Fruit fly (Drosophila melanogaster) whole organism, embryonic: Measurements from ENCODE around the gene CG10280.

Source experiments
- Atf-2 ChIP-seq: fragments of 200-800 bp; sonication (Bioruptor generic); optimal IDR thresholded peaks from 2 replicates; lab custom pipeline; 2016; ENCODE audit warnings: missing biosample characterization, missing genetic modification characterization
- BEAF-32 ChIP-seq: fragments of 200-800 bp; sonication (Bioruptor generic); optimal IDR thresholded peaks from 3 replicates; lab custom pipeline; 2017; ENCODE audit warnings: missing biosample characterization, missing genetic modification characterization, mild to moderate bottlenecking, moderate library complexity, missing genetic modification reagents
- Bgb ChIP-seq: fragments of 200-800 bp; sonication (Bioruptor generic); IDR thresholded peaks from 2 replicates; pipeline ENCODE4 v1.3.6; 2022; ENCODE audit warnings: missing biosample characterization, missing genetic modification characterization; ENCODE audit not compliant: partially characterized antibody
- CG10267 ChIP-seq: fragments of 200-800 bp; sonication (Bioruptor generic); optimal IDR thresholded peaks from 2 replicates; lab custom pipeline; 2018; ENCODE audit warnings: missing biosample characterization, mild to moderate bottlenecking, missing genetic modification characterization, moderate library complexity
- CG13287 ChIP-seq: fragments of 200-800 bp; sonication (Bioruptor generic); IDR thresholded peaks from 2 replicates; pipeline ENCODE4 v1.3.6; 2022; ENCODE audit warnings: missing biosample characterization, missing genetic modification characterization; ENCODE audit not compliant: partially characterized antibody
- CG14050 ChIP-seq: fragments of 200-800 bp; sonication (Bioruptor generic); IDR thresholded peaks from 3 replicates; pipeline ENCODE4 v1.3.6; 2022; ENCODE audit warnings: missing biosample characterization, missing genetic modification characterization
- CG1603 ChIP-seq: fragments of 200-800 bp; sonication (Bioruptor generic); optimal IDR thresholded peaks from 2 replicates; lab custom pipeline; 2019; ENCODE audit warnings: missing biosample characterization, mild to moderate bottlenecking, missing genetic modification characterization, moderate library complexity
- CG16813 ChIP-seq: fragments of 200-800 bp; sonication (Bioruptor generic); IDR thresholded peaks from 3 replicates; pipeline ENCODE4 v1.3.6; 2022; ENCODE audit warnings: missing biosample characterization, missing genetic modification characterization; ENCODE audit not compliant: partially characterized antibody
- CG18262 ChIP-seq: fragments of 200-800 bp; optimal IDR thresholded peaks from 3 replicates; lab custom pipeline; 2019; ENCODE audit warnings: missing biosample characterization, mild to moderate bottlenecking, missing genetic modification characterization, moderate library complexity
- CG2116 ChIP-seq: fragments of 200-800 bp; sonication (Bioruptor generic); optimal IDR thresholded peaks from 3 replicates; lab custom pipeline; 2018; ENCODE audit warnings: missing biosample characterization, mild to moderate bottlenecking, missing genetic modification characterization
- CG31365 ChIP-seq: fragments of 200-800 bp; sonication (Bioruptor generic); optimal IDR thresholded peaks from 2 replicates; lab custom pipeline; 2018; ENCODE audit warnings: missing biosample characterization, mild to moderate bottlenecking, missing genetic modification characterization
- CG3407 ChIP-seq: fragments of 200-800 bp; sonication (Bioruptor generic); optimal IDR thresholded peaks from 2 replicates; lab custom pipeline; 2018; ENCODE audit warnings: missing biosample characterization, mild to moderate bottlenecking, missing genetic modification characterization
- CG4820 ChIP-seq: fragments of 200-800 bp; sonication (Bioruptor generic); optimal IDR thresholded peaks from 3 replicates; lab custom pipeline; 2016; ENCODE audit warnings: missing biosample characterization, missing genetic modification characterization
- CG4854 ChIP-seq: fragments of 200-800 bp; sonication (Bioruptor generic); optimal IDR thresholded peaks from 2 replicates; lab custom pipeline; 2016; ENCODE audit warnings: missing biosample characterization, missing genetic modification characterization, inconsistent platforms
- CG6791 ChIP-seq: fragments of 200-800 bp; sonication (Bioruptor generic); IDR thresholded peaks from 3 replicates; pipeline ENCODE4 v1.3.6; 2022; ENCODE audit warnings: missing biosample characterization, missing genetic modification characterization; ENCODE audit not compliant: partially characterized antibody
- CG8290 ChIP-seq, 3 experiments: fragments of 200-800 bp; sonication (Bioruptor generic); optimal IDR thresholded peaks; 2 replicates each; lab custom pipeline; 2016 to 2019; ENCODE audit warnings: missing biosample characterization in 3 of 3, missing genetic modification characterization in 3 of 3, mild to moderate bottlenecking in 2 of 3, moderate library complexity in 1 of 3
- CG9609 ChIP-seq: fragments of 200-800 bp; sonication (Bioruptor generic); optimal IDR thresholded peaks from 3 replicates; lab custom pipeline; 2016; ENCODE audit warnings: missing biosample characterization, missing genetic modification characterization
- CTCF ChIP-seq: fragments of 200-800 bp; sonication (Bioruptor generic); optimal IDR thresholded peaks from 2 replicates; lab custom pipeline; 2017; ENCODE audit warnings: missing biosample characterization, mild to moderate bottlenecking, missing genetic modification characterization, moderate library complexity
- CkIIα-i1 ChIP-seq: fragments of 200-800 bp; sonication (Bioruptor generic); IDR thresholded peaks from 2 replicates; pipeline ENCODE4 v1.3.6; 2022; ENCODE audit warnings: missing biosample characterization, missing genetic modification characterization
- Dip2 ChIP-seq: fragments of 200-800 bp; sonication (Bioruptor generic); IDR thresholded peaks from 2 replicates; pipeline ENCODE4 v1.3.6; 2022; ENCODE audit warnings: missing biosample characterization, missing genetic modification characterization
- Dll ChIP-seq: fragments of 200-800 bp; sonication (Bioruptor generic); IDR thresholded peaks from 4 replicates; pipeline ENCODE4 v1.3.6; 2022; ENCODE audit warnings: missing biosample characterization, missing genetic modification characterization; ENCODE audit not compliant: partially characterized antibody
- Dp ChIP-seq: fragments of 200-800 bp; sonication (Bioruptor generic); optimal IDR thresholded peaks from 2 replicates; lab custom pipeline; 2018; ENCODE audit warnings: missing biosample characterization, mild to moderate bottlenecking, missing genetic modification characterization, moderate library complexity
- E2f2 ChIP-seq: fragments of 200-800 bp; sonication (Bioruptor generic); IDR thresholded peaks from 2 replicates; pipeline ENCODE4 v1.3.6; 2022; ENCODE audit warnings: missing biosample characterization, missing genetic modification characterization
- Hr51 ChIP-seq, 2 experiments: fragments of 200-800 bp; sonication (Bioruptor generic); optimal IDR thresholded peaks; 2 replicates in 1 of 2; 3 replicates in 1 of 2; lab custom pipeline; 2016 to 2018; ENCODE audit warnings: missing biosample characterization in 2 of 2, missing genetic modification characterization in 2 of 2, mild to moderate bottlenecking in 1 of 2, moderate library complexity in 1 of 2
- Lhr ChIP-seq: fragments of 200-800 bp; sonication (Bioruptor generic); optimal IDR thresholded peaks from 3 replicates; lab custom pipeline; 2017; ENCODE audit warnings: mild to moderate bottlenecking, missing biosample characterization, missing genetic modification reagents, missing genetic modification characterization
- Myb ChIP-seq: fragments of 200-800 bp; sonication (Bioruptor generic); optimal IDR thresholded peaks from 2 replicates; lab custom pipeline; 2016; ENCODE audit warnings: missing biosample characterization, missing genetic modification characterization
- Neu2 ChIP-seq: fragments of 200-800 bp; sonication (Bioruptor generic); optimal IDR thresholded peaks from 3 replicates; lab custom pipeline; 2016; ENCODE audit warnings: missing biosample characterization, missing genetic modification characterization, borderline replicate concordance
- Scr ChIP-seq: fragments of 200-800 bp; sonication (Bioruptor generic); IDR thresholded peaks from 2 replicates; pipeline ENCODE4 v1.3.6; 2022; ENCODE audit warnings: missing biosample characterization, missing genetic modification characterization; ENCODE audit not compliant: partially characterized antibody
- Sry-δ ChIP-seq: fragments of 200-800 bp; sonication (Bioruptor generic); optimal IDR thresholded peaks from 2 replicates; lab custom pipeline; 2016; ENCODE audit warnings: missing biosample characterization, missing genetic modification characterization
- ap ChIP-seq: fragments of 200-800 bp; sonication (Bioruptor generic); IDR thresholded peaks from 2 replicates; pipeline ENCODE4 v1.3.6; 2022; ENCODE audit warnings: missing biosample characterization, missing genetic modification characterization
- btn ChIP-seq: fragments of 200-800 bp; sonication (Bioruptor generic); optimal IDR thresholded peaks from 2 replicates; lab custom pipeline; 2016; ENCODE audit warnings: missing biosample characterization, missing genetic modification characterization
- crol ChIP-seq: fragments of 200-800 bp; sonication (Bioruptor generic); IDR thresholded peaks from 2 replicates; pipeline ENCODE4 v1.3.6; 2022; ENCODE audit warnings: missing biosample characterization, missing genetic modification characterization
- dm ChIP-seq: fragments of 200-800 bp; sonication (Bioruptor generic); optimal IDR thresholded peaks from 3 replicates; lab custom pipeline; 2016; ENCODE audit warnings: missing biosample characterization, missing genetic modification characterization
- ems ChIP-seq: fragments of 200-800 bp; sonication (Bioruptor generic); optimal IDR thresholded peaks from 3 replicates; lab custom pipeline; 2016; ENCODE audit warnings: missing biosample characterization, missing genetic modification characterization
- gfzf ChIP-seq: fragments of 200-800 bp; sonication (Bioruptor generic); optimal IDR thresholded peaks from 2 replicates; lab custom pipeline; 2016; ENCODE audit warnings: missing biosample characterization, mild to moderate bottlenecking, missing genetic modification characterization, moderate library complexity
- lbe ChIP-seq: fragments of 200-800 bp; sonication (Bioruptor generic); optimal IDR thresholded peaks from 2 replicates; lab custom pipeline; 2016; ENCODE audit warnings: missing biosample characterization, mild to moderate bottlenecking, missing genetic modification characterization
- nerfin-2 ChIP-seq: fragments of 200-800 bp; sonication (Bioruptor generic); IDR thresholded peaks from 2 replicates; pipeline ENCODE4 v1.3.6; 2022; ENCODE audit warnings: missing biosample characterization, missing genetic modification characterization; ENCODE audit not compliant: partially characterized antibody
- nmo ChIP-seq: fragments of 200-800 bp; sonication (Bioruptor generic); optimal IDR thresholded peaks from 2 replicates; lab custom pipeline; 2018; ENCODE audit warnings: missing biosample characterization, mild to moderate bottlenecking, missing genetic modification characterization, moderate library complexity
- phol ChIP-seq: fragments of 200-800 bp; sonication (Bioruptor generic); optimal IDR thresholded peaks from 3 replicates; lab custom pipeline; 2018; ENCODE audit warnings: missing biosample characterization, mild to moderate bottlenecking, missing genetic modification characterization, moderate library complexity
- pita ChIP-seq: fragments of 200-800 bp; sonication (Bioruptor generic); optimal IDR thresholded peaks from 2 replicates; lab custom pipeline; 2017; ENCODE audit warnings: missing biosample characterization, mild to moderate bottlenecking, missing genetic modification characterization
- pzg ChIP-seq: fragments of 200-800 bp; sonication (Bioruptor generic); optimal IDR thresholded peaks from 3 replicates; lab custom pipeline; 2018; ENCODE audit warnings: missing biosample characterization, mild to moderate bottlenecking, missing genetic modification characterization, moderate library complexity
- sens ChIP-seq: fragments of 200-800 bp; sonication (Bioruptor generic); peaks from one replicate; lab custom pipeline; 2016; ENCODE audit warnings: missing biosample characterization, missing genetic modification characterization
- sr ChIP-seq: fragments of 200-800 bp; sonication (Bioruptor generic); IDR thresholded peaks from 3 replicates; pipeline ENCODE4 v1.3.6; 2022; ENCODE audit warnings: missing biosample characterization, missing genetic modification characterization
- stwl ChIP-seq: fragments of 200-800 bp; sonication (Bioruptor generic); optimal IDR thresholded peaks from 3 replicates; lab custom pipeline; 2018; ENCODE audit warnings: missing biosample characterization, mild to moderate bottlenecking, missing genetic modification characterization, moderate library complexity
- vnd ChIP-seq: fragments of 200-800 bp; sonication (Bioruptor generic); IDR thresholded peaks from 3 replicates; pipeline ENCODE4 v1.3.6; 2022; ENCODE audit warnings: missing biosample characterization, missing genetic modification characterization; ENCODE audit not compliant: partially characterized antibody
- zfh1 ChIP-seq: fragments of 200-800 bp; sonication (Bioruptor generic); IDR thresholded peaks from 3 replicates; pipeline ENCODE4 v1.3.6; 2022; ENCODE audit warnings: missing biosample characterization, missing genetic modification characterization

The CG10280 gene

dm6 chr3R:6025227-6025626 lies 13.5 kb upstream of the CG10280 start:
- TF ChIP-seq CG4854 (no peak), zfh1 (GFP tag; lab: Robert Waterston, UW) (no peak), Atf-2 (GFP tag; lab: Kevin White, UChicago) (no peak), CG18262 (tag; lab: Kevin White, UChicago) (no peak), CG4820 (no peak), CkIIα-i1 (GFP tag; lab: Robert Waterston, UW) (no peak), Dll (GFP tag; lab: Robert Waterston, UW) (no peak), ems (GFP tag; lab: Kevin White, UChicago) (no peak), lbe (GFP tag; lab: Kevin White, UChicago) (no peak)

dm6 chr3R:6009510-6010407 lies 2.0 kb downstream of the CG10280 start:
- TF ChIP-seq Dll (GFP tag; lab: Robert Waterston, UW) (peak; percentile 52; the same call in 2 of the 4 replicates), crol (GFP tag; lab: Robert Waterston, UW) (no peak), CG31365 (tag; lab: Kevin White, UChicago) (peak; percentile 71), stwl (tag; lab: Kevin White, UChicago) (peak; percentile 91), nmo (peak; percentile 9), CG2116 (GFP tag; lab: Kevin White, UChicago) (peak; percentile 8), CG3407 (GFP tag; lab: Kevin White, UChicago) (no peak), CG6791 (GFP tag; lab: Robert Waterston, UW) (peak; percentile 57; the same call in 1 of the 3 replicates), CG1603 (tag; lab: Kevin White, UChicago) (peak; percentile 21), Dip2 (GFP tag; lab: Robert Waterston, UW) (peak; percentile 77), CG8290 (GFP tag; optimal IDR thresholded peaks at IDR 0.05; lab: Kevin White, UChicago) (peak; percentile 4), CG8290 (tag; optimal IDR thresholded peaks at IDR 0.05; lab: Kevin White, UChicago) (peak in 1 of 2 experiments; percentile 1), pita (GFP tag; lab: Kevin White, UChicago) (peak; percentile 45), phol (tag; lab: Kevin White, UChicago) (peak; percentile 12), Neu2 (peak; percentile 80), Dp (GFP tag; lab: Kevin White, UChicago) (peak; percentile 18), BEAF-32 (GFP tag; lab: Kevin White, UChicago) (peak; percentile 56), CG14050 (GFP tag; lab: Robert Waterston, UW) (no peak), nerfin-2 (GFP tag; lab: Robert Waterston, UW) (no peak), E2f2 (peak; percentile 43; the same call in 1 of the 2 replicates), dm (no peak), CG16813 (GFP tag; lab: Robert Waterston, UW) (peak; percentile 31; the same call in 1 of the 3 replicates), vnd (peak; percentile 28; the same call in 1 of the 3 replicates), Scr (GFP tag; lab: Robert Waterston, UW) (peak; percentile 53), sens (peak; percentile 34), Bgb (GFP tag; lab: Robert Waterston, UW) (no peak), pzg (GFP tag; lab: Kevin White, UChicago) (peak; percentile 18), CG13287 (GFP tag; lab: Robert Waterston, UW) (peak; percentile 30), ap (GFP tag; lab: Robert Waterston, UW) (no peak), sr (GFP tag; lab: Robert Waterston, UW) (no peak), CG9609 (GFP tag; lab: Kevin White, UChicago) (no peak), gfzf (GFP tag; lab: Kevin White, UChicago) (peak; percentile 47), Sry-δ (GFP tag; lab: Kevin White, UChicago) (peak; percentile 49), Hr51 (GFP tag; optimal IDR thresholded peaks at IDR 0.05; lab: Kevin White, UChicago) (no peak), CG10267 (tag; lab: Kevin White, UChicago) (peak; percentile 66), Lhr (peak; percentile 41), Myb (GFP tag; lab: Kevin White, UChicago) (peak; percentile 28), CTCF (GFP tag; lab: Kevin White, UChicago) (peak; percentile 87), btn (GFP tag; lab: Kevin White, UChicago) (no peak)
